Worm (Caenorhabditis elegans) whole organism, late embryonic: ENCODE data around the gene pqm-1.

Experiments
- C08G9.2 ChIP-seq: sonication (generic microtip); optimal IDR thresholded peaks from 2 replicates; lab custom pipeline; 2016; ENCODE audit warnings: mild to moderate bottlenecking, missing genetic modification characterization, moderate library complexity, missing compliant biosample characterization
- ama-1 ChIP-seq: fragments of 150-350 bp; optimal IDR thresholded peaks from 2 replicates; lab custom pipeline; 2014
- dve-1 ChIP-seq: sonication (generic microtip); optimal IDR thresholded peaks from 2 replicates; lab custom pipeline; 2017; ENCODE audit warnings: antibody characterized with exemption, mild to moderate bottlenecking, missing genetic modification characterization, missing compliant biosample characterization
- fkh-10 ChIP-seq: fragments of 150-350 bp; optimal IDR thresholded peaks from 2 replicates; lab custom pipeline; 2014; ENCODE audit warnings: missing biosample characterization, missing genetic modification reagents, missing genetic modification characterization
- hlh-8 ChIP-seq: sonication (generic microtip); optimal IDR thresholded peaks from 2 replicates; lab custom pipeline; 2016; ENCODE audit warnings: missing genotype, missing genetic modification characterization, missing compliant biosample characterization
- nhr-11 ChIP-seq: fragments of 150-350 bp; optimal IDR thresholded peaks from 2 replicates; lab custom pipeline; 2014; ENCODE audit warnings: missing biosample characterization, missing genetic modification characterization
- nhr-232 ChIP-seq: sonication (generic microtip); optimal IDR thresholded peaks from 2 replicates; lab custom pipeline; 2016; ENCODE audit warnings: missing genetic modification characterization, missing compliant biosample characterization
- pha-4 ChIP-seq: fragments of 150-350 bp; optimal IDR thresholded peaks from 2 replicates; lab custom pipeline; 2018; ENCODE audit warnings: missing biosample characterization, missing genetic modification reagents, missing genetic modification characterization
- unc-55 ChIP-seq: sonication (generic microtip); optimal IDR thresholded peaks from 2 replicates; lab custom pipeline; 2017; ENCODE audit warnings: missing biosample characterization, missing genetic modification reagents, missing genetic modification characterization
- zip-5 ChIP-seq: sonication (generic microtip); optimal IDR thresholded peaks from 2 replicates; lab custom pipeline; 2016; ENCODE audit warnings: missing genetic modification characterization, missing compliant biosample characterization

ce11 chrII:11153080-11153479 lies 685 bp upstream of the pqm-1 start:
- TF ChIP-seq nhr-11 (tag; lab: Kevin White, UChicago) (no peak), unc-55 (GFP tag; lab: Kevin White, UChicago) (no peak), ama-1 (lab: Kevin White, UChicago) (no peak), C08G9.2 (tag; lab: Kevin White, UChicago) (no peak), zip-5 (no peak), nhr-232 (tag; lab: Kevin White, UChicago) (no peak), dve-1 (tag; lab: Kevin White, UChicago) (no peak), fkh-10 (GFP tag; lab: Kevin White, UChicago) (no peak), pha-4 (tag; lab: Kevin White, UChicago) (no peak), hlh-8 (tag; lab: Kevin White, UChicago) (no peak)
